Fruit fly (Drosophila melanogaster) whole organism, embryonic: ENCODE data around the gene Kdm2.

Experiments
- CG10274 ChIP-seq: fragments of 200-800 bp; sonication (Bioruptor generic); optimal IDR thresholded peaks from 3 replicates; lab custom pipeline; 2017; ENCODE audit warnings: missing biosample characterization, mild to moderate bottlenecking, missing genetic modification characterization
- CG15479 ChIP-seq: fragments of 200-800 bp; sonication (Bioruptor generic); optimal IDR thresholded peaks from 3 replicates; lab custom pipeline; 2019; ENCODE audit warnings: missing biosample characterization, mild to moderate bottlenecking, missing genetic modification characterization, moderate library complexity
- CG17328 ChIP-seq: fragments of 200-800 bp; sonication (Bioruptor generic); IDR thresholded peaks from 2 replicates; pipeline ENCODE4 v1.3.6; 2022; ENCODE audit warnings: missing biosample characterization, missing genetic modification characterization
- CG18476 ChIP-seq: fragments of 200-800 bp; sonication (Bioruptor generic); optimal IDR thresholded peaks from 2 replicates; lab custom pipeline; 2016; ENCODE audit warnings: missing biosample characterization, mild to moderate bottlenecking, missing genetic modification characterization
- CG34422 ChIP-seq: fragments of 200-800 bp; sonication (Bioruptor generic); IDR thresholded peaks from 3 replicates; pipeline ENCODE4 v1.3.6; 2022; ENCODE audit warnings: missing biosample characterization, missing genetic modification characterization
- CG4360 ChIP-seq: fragments of 200-800 bp; sonication (Bioruptor generic); IDR thresholded peaks from 2 replicates; pipeline ENCODE4 v1.3.6; 2022; ENCODE audit warnings: missing biosample characterization, missing genetic modification characterization
- Eip74EF ChIP-seq, 2 experiments: fragments of 200-800 bp in 1 of 2; fragments of >200 bp in 1 of 2; sonication (Bioruptor generic) in 1 of 2; optimal IDR thresholded peaks; 2 replicates each; lab custom pipeline; 2017 to 2019; ENCODE audit warnings: missing biosample characterization in 2 of 2, missing genetic modification characterization in 2 of 2, mild to moderate bottlenecking in 1 of 2, moderate library complexity in 1 of 2
- HLHmδ ChIP-seq: fragments of 200-800 bp; sonication (Bioruptor generic); optimal IDR thresholded peaks from 2 replicates; lab custom pipeline; 2018; ENCODE audit warnings: missing biosample characterization, mild to moderate bottlenecking, missing genetic modification characterization, moderate library complexity
- Hey ChIP-seq: fragments of 200-800 bp; sonication (Bioruptor generic); optimal IDR thresholded peaks from 3 replicates; lab custom pipeline; 2018; ENCODE audit warnings: missing biosample characterization, mild to moderate bottlenecking, missing genetic modification characterization
- Hmx ChIP-seq: fragments of 200-800 bp; sonication (Bioruptor generic); optimal IDR thresholded peaks from 2 replicates; lab custom pipeline; 2016; ENCODE audit warnings: missing biosample characterization, missing genetic modification characterization
- Hr78 ChIP-seq, 2 experiments: fragments of 200-800 bp in 1 of 2; fragments of >200 bp in 1 of 2; sonication (Bioruptor generic) in 1 of 2; optimal IDR thresholded peaks; 2 replicates each; lab custom pipeline; 2017 to 2019; ENCODE audit warnings: missing biosample characterization in 2 of 2, missing genetic modification characterization in 2 of 2, mild to moderate bottlenecking in 1 of 2, moderate library complexity in 1 of 2
- Kr ChIP-seq: fragments of 200-800 bp; sonication (Bioruptor generic); optimal IDR thresholded peaks from 2 replicates; lab custom pipeline; 2017; ENCODE audit warnings: missing biosample characterization, mild to moderate bottlenecking, missing genetic modification characterization
- Med ChIP-seq: fragments of 200-800 bp; sonication (Bioruptor generic); peaks from one replicate; lab custom pipeline; 2016; ENCODE audit warnings: missing biosample characterization, missing genetic modification characterization, mild to moderate bottlenecking, inconsistent platforms, moderate library complexity
- Nf-YA ChIP-seq: fragments of 200-800 bp; sonication (Bioruptor generic); IDR thresholded peaks from 2 replicates; pipeline ENCODE4 v1.3.6; 2022; ENCODE audit warnings: missing biosample characterization, missing genetic modification characterization
- Pdp1 ChIP-seq, 2 experiments: fragments of 200-800 bp; sonication (Bioruptor generic); optimal IDR thresholded peaks; 3 replicates each; lab custom pipeline; 2016; ENCODE audit warnings: missing biosample characterization in 2 of 2, missing genetic modification characterization in 2 of 2, mild to moderate bottlenecking in 1 of 2, moderate library complexity in 1 of 2
- Sry-δ ChIP-seq: fragments of 200-800 bp; sonication (Bioruptor generic); optimal IDR thresholded peaks from 2 replicates; lab custom pipeline; 2016; ENCODE audit warnings: missing biosample characterization, missing genetic modification characterization
- TFAM ChIP-seq: fragments of 200-800 bp; sonication (Bioruptor generic); optimal IDR thresholded peaks from 2 replicates; lab custom pipeline; 2017; ENCODE audit warnings: missing biosample characterization, missing genetic modification characterization, inconsistent platforms
- abd-A ChIP-seq: fragments of 200-800 bp; sonication (Bioruptor generic); optimal IDR thresholded peaks from 3 replicates; lab custom pipeline; 2019; ENCODE audit warnings: missing biosample characterization, mild to moderate bottlenecking, missing genetic modification characterization, moderate library complexity
- ac ChIP-seq: fragments of 200-800 bp; sonication (Bioruptor generic); optimal IDR thresholded peaks from 3 replicates; lab custom pipeline; 2017; ENCODE audit warnings: missing biosample characterization, mild to moderate bottlenecking, missing genetic modification characterization
- aop ChIP-seq: fragments of 200-800 bp; sonication (Bioruptor generic); IDR thresholded peaks from 2 replicates; pipeline ENCODE4 v1.3.6; 2022; ENCODE audit warnings: missing biosample characterization, missing genetic modification characterization
- ara ChIP-seq: fragments of 200-800 bp; sonication (Bioruptor generic); IDR thresholded peaks from 2 replicates; pipeline ENCODE4 v1.3.6; 2022; ENCODE audit warnings: missing biosample characterization, missing genetic modification characterization
- ase ChIP-seq: fragments of 200-800 bp; sonication (Bioruptor generic); IDR thresholded peaks from 3 replicates; pipeline ENCODE4 v1.3.6; 2022; ENCODE audit warnings: missing biosample characterization, missing genetic modification characterization
- ash1 ChIP-seq: fragments of 200-800 bp; sonication (Bioruptor generic); optimal IDR thresholded peaks from 2 replicates; lab custom pipeline; 2018; ENCODE audit warnings: missing biosample characterization, mild to moderate bottlenecking, missing genetic modification characterization
- ato ChIP-seq: fragments of 200-800 bp; sonication (Bioruptor generic); IDR thresholded peaks from 2 replicates; pipeline ENCODE4 v1.3.6; 2022; ENCODE audit warnings: missing biosample characterization, missing genetic modification characterization; ENCODE audit not compliant: partially characterized antibody
- chinmo ChIP-seq: fragments of 200-800 bp; sonication (Bioruptor generic); IDR thresholded peaks from 4 replicates; pipeline ENCODE4 v1.3.6; 2022; ENCODE audit warnings: missing biosample characterization, missing genetic modification characterization; ENCODE audit not compliant: partially characterized antibody
- croc ChIP-seq: fragments of 200-800 bp; sonication (Bioruptor generic); conservative IDR thresholded peaks from 3 replicates; pipeline ENCODE4 v1.3.6; 2022; ENCODE audit warnings: missing biosample characterization, missing genetic modification characterization
- crol ChIP-seq: fragments of 200-800 bp; sonication (Bioruptor generic); IDR thresholded peaks from 2 replicates; pipeline ENCODE4 v1.3.6; 2022; ENCODE audit warnings: missing biosample characterization, missing genetic modification characterization
- cwo ChIP-seq: fragments of 200-800 bp; sonication (Bioruptor generic); optimal IDR thresholded peaks from 3 replicates; lab custom pipeline; 2017; ENCODE audit warnings: missing biosample characterization, missing genetic modification characterization, mild to moderate bottlenecking, moderate library complexity, missing genetic modification reagents
- da ChIP-seq: fragments of 200-800 bp; sonication (Bioruptor generic); optimal IDR thresholded peaks from 2 replicates; lab custom pipeline; 2016; ENCODE audit warnings: missing biosample characterization, missing genetic modification characterization
- dmrt11E ChIP-seq: fragments of 200-800 bp; sonication (Bioruptor generic); optimal IDR thresholded peaks from 3 replicates; lab custom pipeline; 2018; ENCODE audit warnings: missing biosample characterization, mild to moderate bottlenecking, missing genetic modification characterization, moderate library complexity
- kni ChIP-seq: fragments of 200-800 bp; sonication (Bioruptor generic); optimal IDR thresholded peaks from 3 replicates; lab custom pipeline; 2017; ENCODE audit warnings: mild to moderate bottlenecking, missing biosample characterization, missing genetic modification reagents, missing genetic modification characterization
- nerfin-1 ChIP-seq: fragments of 200-800 bp; sonication (Bioruptor generic); optimal IDR thresholded peaks from 3 replicates; lab custom pipeline; 2019; ENCODE audit warnings: missing biosample characterization, mild to moderate bottlenecking, missing genetic modification characterization, moderate library complexity
- oc ChIP-seq: fragments of 200-800 bp; sonication (Bioruptor generic); optimal IDR thresholded peaks from 2 replicates; lab custom pipeline; 2018; ENCODE audit warnings: missing biosample characterization, mild to moderate bottlenecking, missing genetic modification characterization, moderate library complexity
- prd ChIP-seq, 3 experiments: fragments of >200 bp in 2 of 3; fragments of 200-800 bp in 1 of 3; sonication (Bioruptor generic) in 1 of 3; optimal IDR thresholded peaks in 2 of 3; IDR thresholded peaks in 1 of 3; 2 replicates in 2 of 3; 3 replicates in 1 of 3; pipeline versions ENCODE4 v1.3.6 to Lab custom; 2017 to 2022; ENCODE audit warnings: missing biosample characterization in 1 of 3, missing genetic modification characterization in 1 of 3
- pros ChIP-seq: fragments of 200-800 bp; sonication (Bioruptor generic); optimal IDR thresholded peaks from 3 replicates; lab custom pipeline; 2019; ENCODE audit warnings: missing biosample characterization, mild to moderate bottlenecking, missing genetic modification characterization, moderate library complexity
- sd ChIP-seq: fragments of 200-800 bp; sonication (Bioruptor generic); optimal IDR thresholded peaks from 3 replicates; lab custom pipeline; 2018; ENCODE audit warnings: missing biosample characterization, mild to moderate bottlenecking, missing genetic modification characterization, moderate library complexity
- sens ChIP-seq: fragments of 200-800 bp; sonication (Bioruptor generic); peaks from one replicate; lab custom pipeline; 2016; ENCODE audit warnings: missing biosample characterization, missing genetic modification characterization
- sqz ChIP-seq: fragments of 200-800 bp; sonication (Bioruptor generic); optimal IDR thresholded peaks from 3 replicates; lab custom pipeline; 2018; ENCODE audit warnings: missing biosample characterization, mild to moderate bottlenecking, missing genetic modification characterization
- tap ChIP-seq: fragments of 200-800 bp; optimal IDR thresholded peaks from 3 replicates; lab custom pipeline; 2019; ENCODE audit warnings: missing biosample characterization, mild to moderate bottlenecking, missing genetic modification characterization, moderate library complexity
- tll ChIP-seq, 2 experiments: fragments of 200-800 bp in 1 of 2; fragments of >200 bp in 1 of 2; sonication (Bioruptor generic) in 1 of 2; optimal IDR thresholded peaks; 2 replicates each; lab custom pipeline; 2017 to 2019; ENCODE audit warnings: missing biosample characterization in 2 of 2, missing genetic modification characterization in 2 of 2, mild to moderate bottlenecking in 1 of 2, moderate library complexity in 1 of 2
- ttk ChIP-seq: fragments of 200-800 bp; sonication (Bioruptor generic); IDR thresholded peaks from 2 replicates; pipeline ENCODE4 v2.1.2; 2022; ENCODE audit warnings: missing biosample characterization, missing genetic modification characterization
- twi ChIP-seq: fragments of 200-800 bp; optimal IDR thresholded peaks from 2 replicates; lab custom pipeline; 2019; ENCODE audit warnings: missing biosample characterization, mild to moderate bottlenecking, missing genetic modification characterization, moderate library complexity
- vvl ChIP-seq: fragments of 200-800 bp; sonication (Bioruptor generic); IDR thresholded peaks from 2 replicates; pipeline ENCODE4 v1.3.6; 2022; ENCODE audit warnings: missing biosample characterization, missing genetic modification characterization
- zen ChIP-seq: fragments of 200-800 bp; sonication (Bioruptor generic); optimal IDR thresholded peaks from 3 replicates; lab custom pipeline; 2018; ENCODE audit warnings: missing biosample characterization, mild to moderate bottlenecking, missing genetic modification characterization, moderate library complexity
- zen2 ChIP-seq: fragments of 200-800 bp; sonication (Bioruptor generic); IDR thresholded peaks from 3 replicates; pipeline ENCODE4 v1.3.6; 2022; ENCODE audit warnings: missing biosample characterization, missing genetic modification characterization; ENCODE audit not compliant: partially characterized antibody

The Kdm2 gene

DNA sequence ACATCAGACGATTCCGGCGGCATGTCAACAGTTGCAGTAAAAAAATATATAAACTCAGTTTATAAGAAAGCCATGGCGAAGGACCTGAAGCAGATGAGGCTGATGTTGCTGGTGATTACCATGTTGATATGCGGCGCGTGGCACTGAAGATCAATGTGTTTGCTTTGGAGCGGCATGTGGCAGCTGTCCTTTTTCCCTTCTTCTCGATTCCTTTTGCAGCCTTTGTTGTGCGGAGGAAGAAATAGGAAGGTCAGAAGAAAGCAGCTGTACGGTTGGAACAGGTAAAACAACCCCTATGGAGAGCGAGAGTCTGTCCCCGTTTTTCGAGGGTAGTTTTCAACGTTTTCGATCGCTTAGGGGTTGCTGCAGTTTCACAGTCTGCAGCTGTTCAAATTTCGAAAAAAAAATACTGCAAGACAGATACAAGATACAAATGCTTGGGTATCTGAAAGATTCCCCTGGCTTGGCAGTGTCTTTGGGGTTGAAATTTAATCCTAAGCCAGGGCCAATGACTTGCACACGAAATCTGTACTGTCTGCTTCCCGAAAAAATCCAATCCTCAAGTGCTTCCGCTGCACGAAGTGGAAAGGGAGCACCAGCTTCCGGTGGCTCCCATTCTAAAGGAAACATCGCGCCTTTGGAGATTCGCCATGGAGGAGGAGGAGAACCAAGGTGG, 27.3 kb upstream of the Kdm2 start:
- peak; percentile 42 for TF ChIP-seq zen (tag; lab: Kevin White, UChicago)
- TF ChIP-seq pros (GFP tag; lab: Kevin White, UChicago) = peak; percentile 100
- peak; percentile 50 for TF ChIP-seq oc (tag; lab: Kevin White, UChicago)
- TF ChIP-seq ttk (GFP tag; lab: Robert Waterston, UW) = no peak
- TF ChIP-seq Hmx (GFP tag; lab: Kevin White, UChicago) = no peak
- TF ChIP-seq da (GFP tag; lab: Kevin White, UChicago) = peak; percentile 75
- peak; percentile 93 for TF ChIP-seq twi (tag; lab: Kevin White, UChicago)
- TF ChIP-seq CG10274 (GFP tag; lab: Kevin White, UChicago) = no peak
- peak; percentile 58 for TF ChIP-seq tap
- TF ChIP-seq ase (GFP tag; lab: Robert Waterston, UW) = peak; percentile 26; the same call in 1 of the 3 replicates
- peak; percentile 84 for TF ChIP-seq HLHmδ (GFP tag; lab: Kevin White, UChicago)
- TF ChIP-seq sens (GFP tag; lab: Kevin White, UChicago) = peak; percentile 64
- peak; percentile 95 for TF ChIP-seq ac (GFP tag; lab: Kevin White, UChicago)
- peak; percentile 55 for TF ChIP-seq Kr (GFP tag; lab: Kevin White, UChicago)
- TF ChIP-seq sqz (GFP tag; lab: Kevin White, UChicago) = peak; percentile 83
- peak in 1 of 2 experiments; percentile 38 for TF ChIP-seq tll (GFP tag; optimal IDR thresholded peaks at IDR 0.05; lab: Kevin White, UChicago)
- TF ChIP-seq CG18476 (GFP tag; lab: Kevin White, UChicago) = peak; percentile 70
- TF ChIP-seq CG17328 = no peak
- peak; percentile 43 for TF ChIP-seq Hey (tag; lab: Kevin White, UChicago)
- no peak for TF ChIP-seq TFAM (GFP tag; lab: Kevin White, UChicago)
- no peak for TF ChIP-seq CG34422 (GFP tag; lab: Robert Waterston, UW)
- TF ChIP-seq nerfin-1 = peak; percentile 20
- TF ChIP-seq CG15479 (GFP tag; lab: Kevin White, UChicago) = peak; percentile 45
- peak; percentile 44 for TF ChIP-seq Med (GFP tag; lab: Kevin White, UChicago)
- TF ChIP-seq zen2 = 0 out of 3 replicates have a peak, but pooled peaks have one; percentile 14

dm6 chr3R:9027082-9027481, 25.2 kb upstream of the Kdm2 start:
- no peak for TF ChIP-seq ato (GFP tag; lab: Robert Waterston, UW)
- TF ChIP-seq Hr78 (GFP tag; optimal IDR thresholded peaks at IDR 0.05; lab: Kevin White, UChicago) = peak in 1 of 2 experiments; percentile 98
- TF ChIP-seq pros (GFP tag; lab: Kevin White, UChicago) = peak; percentile 62
- TF ChIP-seq Nf-YA = peak; percentile 7; the same call in 1 of the 2 replicates
- TF ChIP-seq crol (GFP tag; lab: Robert Waterston, UW) = peak; percentile 33; the same call in 1 of the 2 replicates
- no peak for TF ChIP-seq croc (GFP tag; lab: Robert Waterston, UW)
- no peak for TF ChIP-seq Pdp1 (GFP tag; optimal IDR thresholded peaks at IDR 0.05; lab: Kevin White, UChicago)
- TF ChIP-seq Eip74EF (GFP tag; optimal IDR thresholded peaks at IDR 0.05; lab: Kevin White, UChicago) = peak in 1 of 2 experiments; percentile 75
- TF ChIP-seq vvl = peak; percentile 62; the same call in 1 of the 2 replicates
- TF ChIP-seq dmrt11E (tag; lab: Kevin White, UChicago) = no peak
- TF ChIP-seq kni (GFP tag; lab: Kevin White, UChicago) = peak; percentile 78
- TF ChIP-seq cwo = peak; percentile 88
- TF ChIP-seq CG4360 (GFP tag; lab: Robert Waterston, UW) = peak; percentile 36; the same call in 1 of the 2 replicates
- peak; percentile 32 for TF ChIP-seq sd (tag; lab: Kevin White, UChicago)
- peak; percentile 80 for TF ChIP-seq HLHmδ (GFP tag; lab: Kevin White, UChicago)
- TF ChIP-seq Hey (tag; lab: Kevin White, UChicago) = peak; percentile 98
- TF ChIP-seq prd (optimal IDR thresholded peaks at IDR 0.05; lab: Kevin White, UChicago) = no peak
- peak; percentile 10; the same call in 1 of the 3 replicates for TF ChIP-seq prd (GFP tag; IDR thresholded peaks at IDR 0.05; lab: Robert Waterston, UW)
- peak; percentile 58; the same call in 1 of the 2 replicates for TF ChIP-seq aop
- peak; percentile 0 for TF ChIP-seq nerfin-1
- TF ChIP-seq Sry-δ (GFP tag; lab: Kevin White, UChicago) = no peak
- 0 out of 4 replicates have a peak, but pooled peaks have one; percentile 29 for TF ChIP-seq chinmo
- TF ChIP-seq ara = 0 out of 2 replicates have a peak, but pooled peaks have one; percentile 5
- peak; percentile 18 for TF ChIP-seq ash1 (GFP tag; lab: Kevin White, UChicago)
- peak; percentile 73 for TF ChIP-seq abd-A (tag; lab: Kevin White, UChicago)
- TF ChIP-seq, all 482 proteins: peak for 19
